Fruit fly (Drosophila melanogaster): Measurements from ENCODE around the gene Cht11.
A peak's percentile ranks its signal among the peaks of the same experiment; 100 is the strongest.

Gene Cht11

DNA sequence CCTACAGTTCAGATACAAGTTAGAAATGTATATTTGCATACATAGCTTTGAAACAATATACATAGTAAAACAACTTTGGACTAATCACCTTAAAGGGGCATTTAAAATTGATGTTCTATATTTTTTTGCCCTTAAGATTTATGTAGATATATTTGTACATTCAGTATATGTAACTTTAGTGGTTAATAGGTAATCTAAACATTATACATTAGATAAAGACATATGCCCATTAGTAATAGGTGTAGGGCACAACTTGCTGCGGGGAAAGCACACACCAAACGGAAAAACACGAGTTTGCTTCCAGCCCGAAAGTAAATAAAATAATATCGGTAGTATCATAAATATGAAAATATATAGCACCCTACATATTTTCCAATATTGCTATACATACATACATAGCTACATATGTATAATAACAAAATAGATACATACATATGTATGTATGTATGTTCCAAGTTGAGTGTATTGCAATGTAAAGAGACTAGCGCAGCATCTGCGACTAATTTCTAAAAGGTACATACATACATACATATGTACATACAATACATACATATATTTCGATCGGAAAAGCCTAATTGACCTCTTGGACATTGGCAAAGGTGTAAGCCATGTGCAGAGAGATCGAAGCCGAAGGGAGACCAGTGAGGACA lies 14.1 kb upstream of the Cht11 start, which contains the start of gene CG43736 (continued):
- TF ChIP-seq Eip74EF (GFP tag; optimal IDR thresholded peaks at IDR 0.05) (peak in 1 of 2 experiments; percentile 96), ewg (GFP tag; optimal IDR thresholded peaks at IDR 0.05) (peak; percentile 89), h (optimal IDR thresholded peaks at IDR 0.05) (no peak), CG16779 (GFP tag; IDR thresholded peaks at IDR 0.05) (no peak), CG12071 (GFP tag; optimal IDR thresholded peaks at IDR 0.05) (peak; percentile 95), Hmx (GFP tag; optimal IDR thresholded peaks at IDR 0.05) (peak; percentile 88), B-H1 (GFP tag; IDR thresholded peaks at IDR 0.05) (peak; percentile 76), D19A (tag; optimal IDR thresholded peaks at IDR 0.05) (peak; percentile 96), maf-S (GFP tag; optimal IDR thresholded peaks at IDR 0.05) (peak; percentile 94), Poxn (GFP tag; IDR thresholded peaks at IDR 0.05) (peak; percentile 75), CG10147 (GFP tag; optimal IDR thresholded peaks at IDR 0.05) (peak; percentile 98), Dad (GFP tag; optimal IDR thresholded peaks at IDR 0.05) (peak; percentile 88), CG3995 (GFP tag; optimal IDR thresholded peaks at IDR 0.05) (peak; percentile 76), CG30431 (GFP tag; optimal IDR thresholded peaks at IDR 0.05) (peak; percentile 90), unpg (GFP tag; optimal IDR thresholded peaks at IDR 0.05) (peak; percentile 96), CG12659 (GFP tag; optimal IDR thresholded peaks at IDR 0.05) (peak; percentile 97), CG6689 (GFP tag; IDR thresholded peaks at IDR 0.05) (peak; percentile 91), run (tag; optimal IDR thresholded peaks at IDR 0.05) (peak; percentile 93), dmrt11E (tag; optimal IDR thresholded peaks at IDR 0.05) (peak; percentile 92), H15 (GFP tag; IDR thresholded peaks at IDR 0.05) (peak; percentile 77), CG12236 (GFP tag; optimal IDR thresholded peaks at IDR 0.05) (peak; percentile 86), Dbx (GFP tag; IDR thresholded peaks at IDR 0.05) (peak; percentile 87), Mrtf (GFP tag; IDR thresholded peaks at IDR 0.05) (peak; percentile 87), fru (optimal IDR thresholded peaks at IDR 0.05) (no peak), CG6272 (GFP tag; IDR thresholded peaks at IDR 0.05) (peak; percentile 69), CG6254 (GFP tag; optimal IDR thresholded peaks at IDR 0.05) (peak; percentile 82), fd64A (GFP tag; optimal IDR thresholded peaks at IDR 0.05) (peak; percentile 83), CG6175 (GFP tag; IDR thresholded peaks at IDR 0.05) (peak; percentile 77; the same call in 2 of the 3 replicates), kni (GFP tag; optimal IDR thresholded peaks at IDR 0.05) (peak; percentile 71), CG5953 (GFP tag; IDR thresholded peaks at IDR 0.05) (peak; percentile 70), CG42726 (GFP tag; IDR thresholded peaks at IDR 0.05; ENCODE audit: partially characterized antibody) (no peak), CG10543 (GFP tag; optimal IDR thresholded peaks at IDR 0.05) (peak; percentile 73), bsh (GFP tag; optimal IDR thresholded peaks at IDR 0.05) (peak; percentile 92 to 96), CG12769 (tag; optimal IDR thresholded peaks at IDR 0.05) (peak; percentile 97), CG12219 (GFP tag; optimal IDR thresholded peaks at IDR 0.05) (peak; percentile 95), zen (tag; optimal IDR thresholded peaks at IDR 0.05) (peak; percentile 92), ara (GFP tag; IDR thresholded peaks at IDR 0.05) (peak; percentile 85), CG13424 (tag; optimal IDR thresholded peaks at IDR 0.05) (peak; percentile 98), lmd (GFP tag; IDR thresholded peaks at IDR 0.05) (peak; percentile 95), TFAM (GFP tag; optimal IDR thresholded peaks at IDR 0.05) (peak; percentile 62), pho (GFP tag; optimal IDR thresholded peaks at IDR 0.05) (peak; percentile 93), CG12391 (tag; optimal IDR thresholded peaks at IDR 0.05) (peak; percentile 97), Sin3A (optimal IDR thresholded peaks at IDR 0.05) (no peak), CG13894 (tag; optimal IDR thresholded peaks at IDR 0.05) (peak; percentile 92), pros (GFP tag; optimal IDR thresholded peaks at IDR 0.05) (no peak), chm (GFP tag; IDR thresholded peaks at IDR 0.05) (peak; percentile 13; the same call in 1 of the 2 replicates), HLH3B (GFP tag; IDR thresholded peaks at IDR 0.05) (peak; percentile 89), croc (GFP tag; conservative IDR thresholded peaks at IDR 0.05) (peak; percentile 90), CG17359 (tag; optimal IDR thresholded peaks at IDR 0.05) (peak; percentile 97), CG7556 (GFP tag; optimal IDR thresholded peaks at IDR 0.05) (peak; percentile 98)
